Fruit fly (Drosophila melanogaster) whole organism, embryonic: ENCODE measurements around the gene Dlc90F.

ENCODE experiments used
- Abd-B ChIP-seq: fragments of 200-800 bp; sonication (Bioruptor generic); optimal IDR thresholded peaks from 2 replicates; lab custom pipeline; 2018; ENCODE audit warnings: missing biosample characterization, mild to moderate bottlenecking, missing genetic modification characterization, moderate library complexity
- Bteb2 ChIP-seq: fragments of 200-800 bp; sonication (Bioruptor generic); optimal IDR thresholded peaks from 2 replicates; lab custom pipeline; 2016; ENCODE audit warnings: missing biosample characterization, missing genetic modification characterization
- CG1024 ChIP-seq: fragments of 200-800 bp; sonication (Bioruptor generic); IDR thresholded peaks from 2 replicates; pipeline ENCODE4 v1.3.6; 2022; ENCODE audit warnings: missing biosample characterization, missing genetic modification characterization
- CG10366 ChIP-seq: fragments of 200-800 bp; sonication (Bioruptor generic); IDR thresholded peaks from 2 replicates; pipeline ENCODE4 v1.3.6; 2022; ENCODE audit warnings: missing biosample characterization, missing genetic modification characterization
- CG11695 ChIP-seq: fragments of 200-800 bp; sonication (Bioruptor generic); IDR thresholded peaks from 3 replicates; pipeline ENCODE4 v1.3.6; 2022; ENCODE audit warnings: missing biosample characterization, missing genetic modification characterization
- CG12942 ChIP-seq: fragments of 200-800 bp; sonication (Bioruptor generic); optimal IDR thresholded peaks from 3 replicates; lab custom pipeline; 2016; ENCODE audit warnings: missing biosample characterization, missing genetic modification characterization
- CG13296 ChIP-seq: fragments of 200-800 bp; sonication (Bioruptor generic); optimal IDR thresholded peaks from 3 replicates; lab custom pipeline; 2018; ENCODE audit warnings: missing biosample characterization, mild to moderate bottlenecking, missing genetic modification characterization
- CG15514 ChIP-seq: fragments of 200-800 bp; sonication (Bioruptor generic); optimal IDR thresholded peaks from 3 replicates; lab custom pipeline; 2017; ENCODE audit warnings: missing biosample characterization, missing genetic modification characterization, mild to moderate bottlenecking, moderate library complexity, missing genetic modification reagents
- CG15696 ChIP-seq: fragments of 200-800 bp; sonication (Bioruptor generic); optimal IDR thresholded peaks from 2 replicates; lab custom pipeline; 2019; ENCODE audit warnings: missing biosample characterization, mild to moderate bottlenecking, missing genetic modification characterization, moderate library complexity
- CG1603 ChIP-seq: fragments of 200-800 bp; sonication (Bioruptor generic); optimal IDR thresholded peaks from 2 replicates; lab custom pipeline; 2019; ENCODE audit warnings: missing biosample characterization, mild to moderate bottlenecking, missing genetic modification characterization, moderate library complexity
- CG1832 ChIP-seq: fragments of 200-800 bp; sonication (Bioruptor generic); optimal IDR thresholded peaks from 2 replicates; lab custom pipeline; 2017; ENCODE audit warnings: missing biosample characterization, mild to moderate bottlenecking, missing genetic modification characterization, inconsistent platforms
- CG2202 ChIP-seq: fragments of 200-800 bp; sonication (Bioruptor generic); optimal IDR thresholded peaks from 2 replicates; lab custom pipeline; 2018; ENCODE audit warnings: missing biosample characterization, mild to moderate bottlenecking, missing genetic modification characterization
- CG33557 ChIP-seq: fragments of 200-800 bp; sonication (Bioruptor generic); optimal IDR thresholded peaks from 2 replicates; lab custom pipeline; 2019; ENCODE audit warnings: missing biosample characterization, mild to moderate bottlenecking, missing genetic modification characterization, moderate library complexity
- CG34224 ChIP-seq: fragments of 200-800 bp; sonication (Bioruptor generic); IDR thresholded peaks from 3 replicates; pipeline ENCODE4 v1.3.6; 2022; ENCODE audit warnings: missing biosample characterization, missing genetic modification characterization; ENCODE audit not compliant: partially characterized antibody
- CG4328 ChIP-seq: fragments of 200-800 bp; sonication (Bioruptor generic); optimal IDR thresholded peaks from 3 replicates; lab custom pipeline; 2017; ENCODE audit warnings: missing biosample characterization, missing genetic modification reagents, missing genetic modification characterization
- CG4360 ChIP-seq: fragments of 200-800 bp; sonication (Bioruptor generic); IDR thresholded peaks from 2 replicates; pipeline ENCODE4 v1.3.6; 2022; ENCODE audit warnings: missing biosample characterization, missing genetic modification characterization
- CG43689 ChIP-seq: fragments of 200-800 bp; sonication (Bioruptor generic); IDR thresholded peaks from 2 replicates; pipeline ENCODE4 v1.3.6; 2022; ENCODE audit warnings: missing biosample characterization, missing genetic modification characterization
- CG7745 ChIP-seq: fragments of 200-800 bp; sonication (Bioruptor generic); optimal IDR thresholded peaks from 2 replicates; lab custom pipeline; 2018; ENCODE audit warnings: missing biosample characterization, mild to moderate bottlenecking, missing genetic modification characterization, moderate library complexity
- CG7786 ChIP-seq: fragments of 200-800 bp; sonication (Bioruptor generic); optimal IDR thresholded peaks from 2 replicates; lab custom pipeline; 2016; ENCODE audit warnings: missing biosample characterization, missing genetic modification characterization
- CG9215 ChIP-seq: fragments of 200-800 bp; sonication (Bioruptor generic); IDR thresholded peaks from 2 replicates; pipeline ENCODE4 v1.3.6; 2022; ENCODE audit warnings: missing biosample characterization, missing genetic modification characterization
- CkIIα-i1 ChIP-seq: fragments of 200-800 bp; sonication (Bioruptor generic); IDR thresholded peaks from 2 replicates; pipeline ENCODE4 v1.3.6; 2022; ENCODE audit warnings: missing biosample characterization, missing genetic modification characterization
- Dbx ChIP-seq: fragments of 200-800 bp; sonication (Bioruptor generic); IDR thresholded peaks from 3 replicates; pipeline ENCODE4 v1.3.6; 2022; ENCODE audit warnings: missing biosample characterization, missing genetic modification characterization
- Dref ChIP-seq: fragments of 200-800 bp; sonication (Bioruptor generic); IDR thresholded peaks from 2 replicates; pipeline ENCODE4 v1.3.6; 2022; ENCODE audit warnings: missing biosample characterization, missing genetic modification characterization
- Ets97D ChIP-seq: fragments of 200-800 bp; sonication (Bioruptor generic); optimal IDR thresholded peaks from 3 replicates; lab custom pipeline; 2016; ENCODE audit warnings: missing biosample characterization, missing genetic modification characterization
- Hr39 ChIP-seq: fragments of >200 bp; optimal IDR thresholded peaks from 2 replicates; lab custom pipeline; 2017
- MTF-1 ChIP-seq: fragments of 200-800 bp; sonication (Bioruptor generic); optimal IDR thresholded peaks from 2 replicates; lab custom pipeline; 2018; ENCODE audit warnings: missing biosample characterization, mild to moderate bottlenecking, missing genetic modification characterization, borderline replicate concordance
- NFAT ChIP-seq: fragments of 200-800 bp; sonication (Bioruptor generic); IDR thresholded peaks from 2 replicates; pipeline ENCODE4 v1.3.6; 2022; ENCODE audit warnings: missing biosample characterization, missing genetic modification characterization
- Rx ChIP-seq: fragments of 200-800 bp; sonication (Bioruptor generic); IDR thresholded peaks from 2 replicates; pipeline ENCODE4 v1.3.6; 2022; ENCODE audit warnings: missing biosample characterization, missing genetic modification characterization
- Stat92E ChIP-seq, 3 experiments: fragments of >200 bp in 2 of 3; fragments of 200-800 bp in 1 of 3; sonication (Bioruptor generic) in 1 of 3; optimal IDR thresholded peaks; 2 replicates each; lab custom pipeline; 2017 to 2019; ENCODE audit warnings: missing biosample characterization in 3 of 3, missing genetic modification characterization in 3 of 3, mild to moderate bottlenecking in 1 of 3, moderate library complexity in 1 of 3
- TFAM ChIP-seq: fragments of 200-800 bp; sonication (Bioruptor generic); optimal IDR thresholded peaks from 2 replicates; lab custom pipeline; 2017; ENCODE audit warnings: missing biosample characterization, missing genetic modification characterization, inconsistent platforms
- abd-A ChIP-seq: fragments of 200-800 bp; sonication (Bioruptor generic); optimal IDR thresholded peaks from 3 replicates; lab custom pipeline; 2019; ENCODE audit warnings: missing biosample characterization, mild to moderate bottlenecking, missing genetic modification characterization, moderate library complexity
- ap ChIP-seq: fragments of 200-800 bp; sonication (Bioruptor generic); IDR thresholded peaks from 2 replicates; pipeline ENCODE4 v1.3.6; 2022; ENCODE audit warnings: missing biosample characterization, missing genetic modification characterization
- az2 ChIP-seq: fragments of 200-800 bp; sonication (Bioruptor generic); optimal IDR thresholded peaks from 3 replicates; lab custom pipeline; 2016; ENCODE audit warnings: missing biosample characterization, missing genetic modification characterization
- btn ChIP-seq: fragments of 200-800 bp; sonication (Bioruptor generic); optimal IDR thresholded peaks from 2 replicates; lab custom pipeline; 2016; ENCODE audit warnings: missing biosample characterization, missing genetic modification characterization
- cas ChIP-seq: fragments of 200-800 bp; sonication (Bioruptor generic); IDR thresholded peaks from 2 replicates; pipeline ENCODE4 v1.3.6; 2022; ENCODE audit warnings: missing biosample characterization, missing genetic modification characterization
- ci ChIP-seq: fragments of 200-800 bp; sonication (Bioruptor generic); IDR thresholded peaks from 3 replicates; pipeline ENCODE4 v1.3.6; 2022; ENCODE audit warnings: missing biosample characterization, missing genetic modification characterization
- danr ChIP-seq: fragments of 200-800 bp; sonication (Bioruptor generic); IDR thresholded peaks from 2 replicates; pipeline ENCODE4 v1.3.6; 2022; ENCODE audit warnings: missing biosample characterization, missing genetic modification characterization
- ems ChIP-seq: fragments of 200-800 bp; sonication (Bioruptor generic); optimal IDR thresholded peaks from 3 replicates; lab custom pipeline; 2016; ENCODE audit warnings: missing biosample characterization, missing genetic modification characterization
- en ChIP-seq: fragments of 200-800 bp; sonication (Bioruptor generic); optimal IDR thresholded peaks from 2 replicates; lab custom pipeline; 2016; ENCODE audit warnings: missing biosample characterization, missing genetic modification characterization
- ftz-f1 ChIP-seq: fragments of 200-800 bp; sonication (Bioruptor generic); optimal IDR thresholded peaks from 2 replicates; lab custom pipeline; 2016; ENCODE audit warnings: missing biosample characterization, missing genetic modification characterization
- gfzf ChIP-seq: fragments of 200-800 bp; sonication (Bioruptor generic); optimal IDR thresholded peaks from 2 replicates; lab custom pipeline; 2016; ENCODE audit warnings: missing biosample characterization, mild to moderate bottlenecking, missing genetic modification characterization, moderate library complexity
- gt ChIP-seq: fragments of 200-800 bp; sonication (Bioruptor generic); IDR thresholded peaks from 2 replicates; pipeline ENCODE4 v1.3.6; 2022; ENCODE audit warnings: missing biosample characterization, missing genetic modification characterization
- lola ChIP-seq, 3 experiments: fragments of >200 bp in 2 of 3; fragments of 200-800 bp in 1 of 3; sonication (Bioruptor generic) in 1 of 3; optimal IDR thresholded peaks; 2 replicates each; lab custom pipeline; 2017 to 2019; ENCODE audit warnings: missing biosample characterization in 3 of 3, missing genetic modification characterization in 3 of 3, mild to moderate bottlenecking in 1 of 3, moderate library complexity in 1 of 3
- luna ChIP-seq: fragments of 200-800 bp; sonication (Bioruptor generic); optimal IDR thresholded peaks from 2 replicates; lab custom pipeline; 2016; ENCODE audit warnings: missing biosample characterization, missing genetic modification characterization
- maf-S ChIP-seq: fragments of 200-800 bp; sonication (Bioruptor generic); optimal IDR thresholded peaks from 2 replicates; lab custom pipeline; 2016; ENCODE audit warnings: missing biosample characterization, missing genetic modification characterization
- org-1 ChIP-seq: fragments of 200-800 bp; sonication (Bioruptor generic); optimal IDR thresholded peaks from 2 replicates; lab custom pipeline; 2017; ENCODE audit warnings: missing biosample characterization, missing genetic modification characterization
- pb ChIP-seq: fragments of 200-800 bp; sonication (Bioruptor generic); optimal IDR thresholded peaks from 3 replicates; lab custom pipeline; 2016; ENCODE audit warnings: missing biosample characterization, missing genetic modification characterization
- sc ChIP-seq, 3 experiments: fragments of >200 bp in 2 of 3; fragments of 200-800 bp in 1 of 3; sonication (Bioruptor generic) in 1 of 3; optimal IDR thresholded peaks; 2 replicates in 2 of 3; 3 replicates in 1 of 3; lab custom pipeline; 2017; ENCODE audit warnings: mild to moderate bottlenecking in 1 of 3, missing biosample characterization in 1 of 3, missing genetic modification characterization in 1 of 3, missing genetic modification reagents in 1 of 3
- seq ChIP-seq: fragments of 200-800 bp; sonication (Bioruptor generic); IDR thresholded peaks from 2 replicates; pipeline ENCODE4 v1.3.6; 2022; ENCODE audit warnings: missing biosample characterization, missing genetic modification characterization
- sna ChIP-seq: fragments of 200-800 bp; sonication (Bioruptor generic); IDR thresholded peaks from 2 replicates; pipeline ENCODE4 v1.3.6; 2022; ENCODE audit warnings: missing biosample characterization, missing genetic modification characterization; ENCODE audit not compliant: partially characterized antibody
- tio ChIP-seq: fragments of 200-800 bp; sonication (Bioruptor generic); optimal IDR thresholded peaks from 2 replicates; lab custom pipeline; 2017; ENCODE audit warnings: missing biosample characterization, missing genetic modification characterization, inconsistent platforms

Dlc90F gene

dm6 chr3R:18267489-18267888 is 31.5 kb upstream of the Dlc90F start, which contains the start of gene CG18599 (continued):
- TF ChIP-seq CG15696: no peak
- no peak for TF ChIP-seq seq
- no peak for TF ChIP-seq Bteb2
- no peak for TF ChIP-seq CG33557 (GFP tag; lab: Kevin White, UChicago)
- no peak for TF ChIP-seq CG7786 (GFP tag; lab: Kevin White, UChicago)
- no peak for TF ChIP-seq org-1 (GFP tag; lab: Kevin White, UChicago)
- no peak for TF ChIP-seq CG4328
- no peak for TF ChIP-seq CkIIα-i1 (GFP tag; lab: Robert Waterston, UW)
- no peak for TF ChIP-seq Dbx (GFP tag; lab: Robert Waterston, UW)
- peak; percentile 49 for TF ChIP-seq CG15514 (GFP tag; lab: Kevin White, UChicago)
- no peak for TF ChIP-seq btn (GFP tag; lab: Kevin White, UChicago)
- no peak for TF ChIP-seq gt (GFP tag; lab: Robert Waterston, UW)
- no peak for TF ChIP-seq CG1832 (GFP tag; lab: Kevin White, UChicago)
- TF ChIP-seq CG9215 (GFP tag; lab: Robert Waterston, UW): no peak
- TF ChIP-seq CG2202 (tag; lab: Kevin White, UChicago): no peak
- no peak for TF ChIP-seq Abd-B (GFP tag; lab: Kevin White, UChicago)
- no peak; the same call in 1 of the 3 replicates for TF ChIP-seq ci
- no peak for TF ChIP-seq ems (GFP tag; lab: Kevin White, UChicago)
- peak; percentile 9; the same call in 1 of the 2 replicates for TF ChIP-seq CG43689 (GFP tag; lab: Robert Waterston, UW)
- no peak for TF ChIP-seq CG13296 (GFP tag; lab: Kevin White, UChicago)
- no peak for TF ChIP-seq Dref (GFP tag; lab: Robert Waterston, UW)
- TF ChIP-seq en (GFP tag; lab: Kevin White, UChicago): no peak
- no peak for TF ChIP-seq NFAT (GFP tag; lab: Robert Waterston, UW)
- TF ChIP-seq ftz-f1 (GFP tag; lab: Kevin White, UChicago): no peak
- no peak for TF ChIP-seq Hr39 (lab: Kevin White, UChicago)

DNA sequence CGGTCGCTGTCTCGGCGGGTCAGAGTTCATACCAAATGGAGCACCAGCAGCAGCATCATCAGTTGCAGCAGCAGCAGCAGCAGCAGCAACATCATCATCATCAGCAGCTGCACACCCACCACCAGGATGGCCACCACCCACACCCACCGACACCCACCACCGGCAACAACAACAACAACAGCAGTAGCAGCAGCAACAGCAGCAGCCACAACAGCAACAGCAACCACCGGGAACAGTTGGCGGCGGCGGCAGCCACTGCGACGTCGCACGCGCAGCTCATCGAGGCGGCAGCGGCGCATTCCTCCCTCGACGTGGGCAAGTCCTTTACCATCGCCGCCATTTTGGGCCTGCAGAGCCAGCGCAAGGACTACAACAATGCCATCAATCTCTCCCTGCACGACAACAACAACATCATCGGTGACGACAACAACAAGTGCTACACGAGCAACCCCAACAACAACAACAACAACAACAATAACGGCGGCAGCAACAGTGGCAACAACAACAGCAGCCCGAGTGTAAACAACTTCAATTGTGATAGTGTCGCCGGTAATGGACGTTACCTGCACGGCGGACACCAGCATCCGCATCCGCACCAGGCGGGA is 29.2 kb upstream of the Dlc90F start:
- TF ChIP-seq Rx (GFP tag; lab: Robert Waterston, UW) (no peak), Ets97D (no peak), cas (GFP tag; lab: Robert Waterston, UW) (no peak), danr (GFP tag; lab: Robert Waterston, UW) (no peak), az2 (GFP tag; lab: Kevin White, UChicago) (no peak), maf-S (GFP tag; lab: Kevin White, UChicago) (no peak), lola (GFP tag; optimal IDR thresholded peaks at IDR 0.05; lab: Kevin White, UChicago) (no peak), CG12942 (GFP tag; lab: Kevin White, UChicago) (no peak), CG1603 (no peak), luna (GFP tag; lab: Kevin White, UChicago) (no peak), CG7745 (no peak), Stat92E (GFP tag; optimal IDR thresholded peaks at IDR 0.05; lab: Kevin White, UChicago) (no peak), tio (GFP tag; lab: Kevin White, UChicago) (no peak), pb (GFP tag; lab: Kevin White, UChicago) (no peak), CG34224 (0 out of 3 replicates have a peak, but pooled peaks have one; percentile 15), TFAM (no peak), sc (optimal IDR thresholded peaks at IDR 0.05; lab: Kevin White, UChicago) (no peak), sc (GFP tag; optimal IDR thresholded peaks at IDR 0.05; lab: Kevin White, UChicago) (no peak), CG4360 (peak; percentile 91), ap (GFP tag; lab: Robert Waterston, UW) (no peak), sna (GFP tag; lab: Robert Waterston, UW) (0 out of 2 replicates have a peak, but pooled peaks have one; percentile 27), abd-A (tag; lab: Kevin White, UChicago) (no peak), CG10366 (no peak), MTF-1 (no peak), CG1024 (no peak), CG11695 (GFP tag; lab: Robert Waterston, UW) (no peak), gfzf (no peak)
